Worm (Caenorhabditis elegans) whole organism, young adult: ENCODE data around the gene nlp-16.

ENCODE experiments used
- B0019.2 ChIP-seq: fragments of 200-800 bp; sonication (Bioruptor generic); conservative IDR thresholded peaks from 2 replicates; pipeline ENCODE4 v1.3.6; 2022; ENCODE audit warnings: missing genetic modification reagents, missing genetic modification characterization, missing compliant biosample characterization
- B0035.1 ChIP-seq: sonication (generic microtip); optimal IDR thresholded peaks from 2 replicates; lab custom pipeline; 2016; ENCODE audit warnings: missing genetic modification characterization, mild to moderate bottlenecking, missing compliant biosample characterization, missing genotype, missing genetic modification reagents
- F10E7.11 ChIP-seq: sonication (generic microtip); optimal IDR thresholded peaks from 2 replicates; lab custom pipeline; 2017; ENCODE audit warnings: mild to moderate bottlenecking, missing genetic modification characterization, moderate library complexity, missing compliant biosample characterization
- F22D6.2 ChIP-seq: sonication (generic microtip); optimal IDR thresholded peaks from 2 replicates; lab custom pipeline; 2016; ENCODE audit warnings: mild to moderate bottlenecking, missing genetic modification characterization, missing compliant biosample characterization
- F39B2.1 ChIP-seq: fragments of 200-800 bp; sonication (Bioruptor generic); IDR thresholded peaks from 2 replicates; pipeline ENCODE4 v1.3.6; 2022; ENCODE audit warnings: missing genetic modification reagents, missing genetic modification characterization, missing compliant biosample characterization
- F55B11.4 ChIP-seq: sonication (generic microtip); optimal IDR thresholded peaks from 2 replicates; lab custom pipeline; 2016; ENCODE audit warnings: missing compliant biosample characterization, missing genetic modification characterization, borderline replicate concordance; ENCODE audit not compliant: insufficient read depth
- T26A5.8 ChIP-seq: sonication (generic microtip); optimal IDR thresholded peaks from 2 replicates; lab custom pipeline; 2016; ENCODE audit warnings: missing genetic modification characterization, missing compliant biosample characterization
- Y56A3A.18 ChIP-seq: fragments of 200-800 bp; sonication (Bioruptor generic); IDR thresholded peaks from 2 replicates; pipeline ENCODE4 v1.3.6; 2022; ENCODE audit warnings: missing genetic modification reagents, missing genetic modification characterization, missing compliant biosample characterization
- Y79H2A.3 ChIP-seq: fragments of 200-800 bp; sonication (Bioruptor generic); conservative IDR thresholded peaks from 2 replicates; pipeline ENCODE4 v1.3.6; 2022; ENCODE audit warnings: missing genetic modification reagents, missing genetic modification characterization, missing compliant biosample characterization
- akir-1 ChIP-seq: fragments of 200-800 bp; sonication (Bioruptor generic); optimal IDR thresholded peaks from 2 replicates; lab custom pipeline; 2018; ENCODE audit warnings: mild to moderate bottlenecking, missing genetic modification characterization, moderate library complexity, missing compliant biosample characterization
- bed-2 ChIP-seq: fragments of 200-800 bp; sonication (Bioruptor generic); IDR thresholded peaks from 2 replicates; pipeline ENCODE4 v1.3.6; 2022; ENCODE audit warnings: missing genetic modification reagents, missing genetic modification characterization, missing compliant biosample characterization
- cebp-1 ChIP-seq, 2 experiments: fragments of 200-800 bp in 1 of 2; sonication (Bioruptor generic) in 1 of 2; sonication (generic microtip) in 1 of 2; IDR thresholded peaks in 1 of 2; optimal IDR thresholded peaks in 1 of 2; 2 replicates each; pipeline versions ENCODE4 v1.3.6 to Lab custom; 2017 to 2022; ENCODE audit warnings: missing compliant biosample characterization in 2 of 2, missing genetic modification characterization in 2 of 2, mild to moderate bottlenecking in 1 of 2, missing genetic modification reagents in 1 of 2, moderate library complexity in 1 of 2
- dpl-1 ChIP-seq: fragments of 150-350 bp; optimal IDR thresholded peaks from 2 replicates; lab custom pipeline; 2014; ENCODE audit warnings: missing biosample characterization, missing genetic modification reagents, missing genetic modification characterization
- egrh-3 ChIP-seq: fragments of 200-800 bp; sonication (Bioruptor generic); IDR thresholded peaks from 2 replicates; pipeline ENCODE4 v1.3.6; 2022; ENCODE audit warnings: missing genetic modification reagents, missing genetic modification characterization, missing compliant biosample characterization
- ets-4 ChIP-seq: fragments of 200-800 bp; sonication (Bioruptor generic); optimal IDR thresholded peaks from 2 replicates; lab custom pipeline; 2018; ENCODE audit warnings: mild to moderate bottlenecking, missing genetic modification characterization, missing compliant biosample characterization
- gei-17 ChIP-seq: fragments of 200-800 bp; sonication (Bioruptor generic); optimal IDR thresholded peaks from 2 replicates; lab custom pipeline; 2018; ENCODE audit warnings: mild to moderate bottlenecking, missing genetic modification characterization, missing compliant biosample characterization
- lag-1 ChIP-seq: fragments of 200-800 bp; sonication (Bioruptor generic); IDR thresholded peaks from 2 replicates; pipeline ENCODE4 v1.3.6; 2022; ENCODE audit warnings: missing genetic modification reagents, missing genetic modification characterization, missing compliant biosample characterization
- let-526 ChIP-seq: fragments of 200-800 bp; sonication (Bioruptor generic); IDR thresholded peaks from 2 replicates; pipeline ENCODE4 v1.3.6; 2022; ENCODE audit warnings: missing genetic modification reagents, missing genetic modification characterization, missing compliant biosample characterization
- lin-40 ChIP-seq: sonication (generic microtip); optimal IDR thresholded peaks from 2 replicates; lab custom pipeline; 2016; ENCODE audit warnings: missing genetic modification characterization, mild to moderate bottlenecking, missing compliant biosample characterization, missing genotype, missing genetic modification reagents
- lsy-27 ChIP-seq: sonication (generic microtip); optimal IDR thresholded peaks from 2 replicates; lab custom pipeline; 2017; ENCODE audit warnings: missing genetic modification characterization, mild to moderate bottlenecking, missing compliant biosample characterization, antibody characterized with exemption, missing genotype, borderline replicate concordance; ENCODE audit not compliant: insufficient read depth
- madf-8 ChIP-seq: fragments of 200-800 bp; sonication (Bioruptor generic); conservative IDR thresholded peaks from 2 replicates; pipeline ENCODE4 v1.3.6; 2022; ENCODE audit warnings: missing genetic modification reagents, missing genetic modification characterization, missing compliant biosample characterization
- mcd-1 ChIP-seq: fragments of 200-800 bp; sonication (Bioruptor generic); IDR thresholded peaks from 2 replicates; pipeline ENCODE4 v1.3.6; 2022; ENCODE audit warnings: missing genetic modification reagents, missing genetic modification characterization, missing compliant biosample characterization
- mel-28 ChIP-seq: sonication (generic microtip); optimal IDR thresholded peaks from 2 replicates; lab custom pipeline; 2016; ENCODE audit warnings: borderline replicate concordance, mild to moderate bottlenecking, missing genetic modification characterization, missing compliant biosample characterization
- nfya-2 ChIP-seq: fragments of 200-800 bp; sonication (Bioruptor generic); IDR thresholded peaks from 2 replicates; pipeline ENCODE4 v1.3.6; 2022; ENCODE audit warnings: missing genetic modification reagents, missing genetic modification characterization, missing compliant biosample characterization
- nfyb-1 ChIP-seq: fragments of 200-800 bp; sonication (Bioruptor generic); IDR thresholded peaks from 2 replicates; pipeline ENCODE4 v1.3.6; 2022; ENCODE audit warnings: missing genetic modification reagents, missing genetic modification characterization, missing compliant biosample characterization
- nhr-120 ChIP-seq: fragments of 200-800 bp; sonication (Bioruptor generic); IDR thresholded peaks from 2 replicates; pipeline ENCODE4 v1.3.6; 2022; ENCODE audit warnings: missing genetic modification characterization, missing compliant biosample characterization
- rec-8 ChIP-seq, 2 experiments: sonication (generic microtip); optimal IDR thresholded peaks; 2 replicates each; lab custom pipeline; 2016; ENCODE audit warnings: mild to moderate bottlenecking in 2 of 2, missing genetic modification characterization in 2 of 2, missing genetic modification reagents in 2 of 2, missing genotype in 2 of 2, missing biosample characterization in 1 of 2, missing compliant biosample characterization in 1 of 2, moderate library complexity in 1 of 2
- repo-1 ChIP-seq: sonication (generic microtip); optimal IDR thresholded peaks from 2 replicates; lab custom pipeline; 2017; ENCODE audit warnings: mild to moderate bottlenecking, missing genetic modification characterization, missing compliant biosample characterization
- sdz-38 ChIP-seq: sonication (generic microtip); optimal IDR thresholded peaks from 2 replicates; lab custom pipeline; 2016; ENCODE audit warnings: missing genotype, missing genetic modification characterization, missing compliant biosample characterization
- snpc-3.4 ChIP-seq: sonication (generic microtip); optimal IDR thresholded peaks from 2 replicates; lab custom pipeline; 2017; ENCODE audit warnings: missing genetic modification characterization, mild to moderate bottlenecking, missing compliant biosample characterization, antibody characterized with exemption, moderate library complexity, missing genotype, missing genetic modification reagents
- sptf-2 ChIP-seq: fragments of 200-800 bp; sonication (Bioruptor generic); optimal IDR thresholded peaks from 2 replicates; lab custom pipeline; 2018; ENCODE audit warnings: mild to moderate bottlenecking, missing genetic modification characterization, missing compliant biosample characterization
- tbp1 ChIP-seq: fragments of 200-800 bp; sonication (Bioruptor generic); optimal IDR thresholded peaks from 2 replicates; lab custom pipeline; 2018; ENCODE audit warnings: mild to moderate bottlenecking, missing genetic modification characterization, missing compliant biosample characterization
- tlf-1 ChIP-seq: fragments of 200-800 bp; sonication (Bioruptor generic); optimal IDR thresholded peaks from 2 replicates; lab custom pipeline; 2018; ENCODE audit warnings: mild to moderate bottlenecking, missing genetic modification characterization, missing compliant biosample characterization
- zim-3 ChIP-seq: sonication (generic microtip); optimal IDR thresholded peaks from 2 replicates; lab custom pipeline; 2017; ENCODE audit warnings: mild to moderate bottlenecking, missing genetic modification characterization, moderate library complexity, missing compliant biosample characterization
- ztf-22 ChIP-seq: fragments of 200-800 bp; sonication (Bioruptor generic); optimal IDR thresholded peaks from 2 replicates; lab custom pipeline; 2018; ENCODE audit warnings: mild to moderate bottlenecking, missing genetic modification characterization, moderate library complexity, missing compliant biosample characterization
- ztf-26 ChIP-seq: sonication (generic microtip); optimal IDR thresholded peaks from 2 replicates; lab custom pipeline; 2017; ENCODE audit warnings: missing genetic modification characterization, missing compliant biosample characterization
- ztf-3 ChIP-seq: fragments of 200-800 bp; sonication (Bioruptor generic); optimal IDR thresholded peaks from 2 replicates; lab custom pipeline; 2018; ENCODE audit warnings: mild to moderate bottlenecking, missing genetic modification characterization, missing compliant biosample characterization
- ztf-6 ChIP-seq: fragments of 200-800 bp; sonication (Bioruptor generic); IDR thresholded peaks from 2 replicates; pipeline ENCODE4 v1.3.6; 2022; ENCODE audit warnings: missing genetic modification reagents, missing genetic modification characterization, missing compliant biosample characterization

Gene nlp-16

DNA sequence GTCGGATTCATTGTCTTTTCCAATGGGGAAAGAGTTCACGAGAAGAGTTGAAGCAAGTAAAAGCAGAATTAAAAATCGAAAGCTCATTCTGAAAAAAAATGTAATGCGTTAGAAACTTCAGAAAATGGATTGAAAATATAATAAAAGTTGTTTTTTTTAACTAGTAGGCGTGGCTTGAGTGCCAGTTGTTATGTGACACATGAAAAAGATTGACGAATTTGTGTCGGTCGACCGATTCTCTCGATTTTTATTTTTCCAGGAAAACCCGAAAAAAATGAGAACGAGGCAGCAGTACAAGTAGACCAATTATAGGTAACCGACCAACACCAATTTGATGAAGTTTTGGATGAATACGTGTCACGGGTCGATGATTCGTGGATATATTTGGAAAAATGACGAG is at the start of gene nlp-16:
Gene nlp-16, minus strand, starts transcription at position 101 of the 400 bp plus-strand sequence.
- no peak for TF ChIP-seq repo-1 (tag; lab: Kevin White, UChicago)
- no peak for TF ChIP-seq Y79H2A.3
- TF ChIP-seq cebp-1 (GFP tag; IDR thresholded peaks at IDR 0.05; lab: Robert Waterston, UW): no peak
- TF ChIP-seq cebp-1 (tag; optimal IDR thresholded peaks at IDR 0.05; lab: Kevin White, UChicago): no peak
- no peak for TF ChIP-seq mcd-1 (GFP tag; lab: Robert Waterston, UW)
- TF ChIP-seq mel-28 (tag; lab: Kevin White, UChicago): no peak
- no peak for TF ChIP-seq tbp1
- no peak for TF ChIP-seq rec-8 (tag; optimal IDR thresholded peaks at IDR 0.05; lab: Kevin White, UChicago)
- no peak for TF ChIP-seq Y56A3A.18
- TF ChIP-seq nhr-120 (GFP tag; lab: Robert Waterston, UW): no peak
- no peak for TF ChIP-seq tlf-1
- no peak for TF ChIP-seq F55B11.4
- TF ChIP-seq lag-1 (GFP tag; lab: Robert Waterston, UW): no peak
- no peak for TF ChIP-seq ztf-26
- TF ChIP-seq gei-17: no peak
- TF ChIP-seq zim-3: no peak
- no peak for TF ChIP-seq snpc-3.4
- no peak for TF ChIP-seq madf-8 (GFP tag; lab: Robert Waterston, UW)
- no peak for TF ChIP-seq T26A5.8 (tag; lab: Kevin White, UChicago)
- no peak for TF ChIP-seq F10E7.11 (tag; lab: Kevin White, UChicago)
- TF ChIP-seq, all 124 proteins: peak for 0

DNA sequence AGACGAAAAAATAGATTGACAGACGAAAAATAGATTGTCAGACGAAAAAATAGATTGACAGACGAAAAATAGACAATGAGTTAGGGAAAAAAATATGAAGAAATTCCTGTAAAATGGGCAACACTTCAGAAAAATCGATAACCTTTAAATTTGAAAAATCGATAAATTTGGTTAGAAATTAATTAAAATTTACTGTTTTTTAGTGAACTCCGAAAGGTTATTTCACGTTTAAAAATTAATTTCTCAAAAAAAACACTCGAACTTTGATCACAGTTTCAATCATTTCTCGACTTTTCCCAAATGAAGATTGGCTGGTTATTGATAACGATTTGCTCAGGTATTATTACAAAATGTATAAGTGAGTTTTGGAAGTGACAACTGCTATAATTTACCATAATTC is 47.8 kb upstream of the nlp-16 start, which contains the start of gene csp-2:
Gene csp-2, plus strand, starts transcription at position 301 of the 400 bp plus-strand sequence.
- TF ChIP-seq F22D6.2 (tag; lab: Kevin White, UChicago) (no peak), bed-2 (GFP tag; lab: Robert Waterston, UW) (no peak), egrh-3 (no peak), F55B11.4 (no peak), B0035.1 (no peak), sdz-38 (tag; lab: Kevin White, UChicago) (no peak), F39B2.1 (GFP tag; lab: Robert Waterston, UW) (no peak)

DNA sequence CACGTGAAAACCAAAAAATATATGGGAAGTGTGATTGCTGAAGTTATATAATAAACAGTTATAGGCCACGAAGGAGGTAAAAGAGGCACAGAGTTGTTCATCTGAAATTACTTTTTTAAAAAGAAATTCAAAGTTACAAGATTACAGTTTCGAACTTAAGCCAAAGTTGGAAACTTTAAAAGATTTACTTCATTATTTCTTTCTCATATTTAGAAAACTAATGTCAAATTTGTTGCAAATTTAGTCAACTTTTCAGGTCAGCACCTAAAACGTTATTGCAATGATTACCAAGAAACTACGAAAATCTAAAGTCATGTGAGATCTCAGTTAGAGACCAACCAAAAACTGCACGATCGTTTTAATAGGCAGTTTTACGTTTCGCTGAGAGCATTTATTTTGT is 44.0 kb upstream of the nlp-16 start, which contains the start of gene srv-25:
Gene srv-25, minus strand, starts transcription at position 101 of the 400 bp plus-strand sequence.
- TF ChIP-seq nfyb-1 (GFP tag; lab: Robert Waterston, UW) (no peak), nfya-2 (GFP tag; lab: Robert Waterston, UW) (no peak), akir-1 (GFP tag; lab: Kevin White, UChicago) (no peak), lin-40 (tag; lab: Kevin White, UChicago) (no peak), egrh-3 (no peak), let-526 (GFP tag; lab: Robert Waterston, UW) (no peak), ztf-3 (GFP tag; lab: Kevin White, UChicago) (no peak), B0035.1 (no peak), ztf-6 (GFP tag; lab: Robert Waterston, UW) (no peak), ets-4 (GFP tag; lab: Kevin White, UChicago) (no peak), lsy-27 (tag; lab: Kevin White, UChicago) (no peak), sptf-2 (GFP tag; lab: Kevin White, UChicago) (no peak), ztf-22 (GFP tag; lab: Kevin White, UChicago) (no peak), gei-17 (no peak), dpl-1 (GFP tag; lab: Kevin White, UChicago) (no peak), B0019.2 (no peak)
